Worm (Caenorhabditis elegans) whole organism, L4/young adult: ENCODE results near the gene C13G5.2.

Experiments
- W03F9.2 ChIP-seq: fragments of 150-350 bp; optimal IDR thresholded peaks from 2 replicates; lab custom pipeline; 2014; ENCODE audit warnings: missing biosample characterization, missing genetic modification characterization
- dao-5 ChIP-seq: sonication (generic microtip); optimal IDR thresholded peaks from 2 replicates; lab custom pipeline; 2016; ENCODE audit warnings: missing genotype, missing genetic modification characterization, moderate library complexity, missing compliant biosample characterization
- him-1 ChIP-seq: sonication (generic microtip); optimal IDR thresholded peaks from 2 replicates; lab custom pipeline; 2016; ENCODE audit warnings: missing genotype, missing genetic modification reagents, missing genetic modification characterization, missing compliant biosample characterization

DNA sequence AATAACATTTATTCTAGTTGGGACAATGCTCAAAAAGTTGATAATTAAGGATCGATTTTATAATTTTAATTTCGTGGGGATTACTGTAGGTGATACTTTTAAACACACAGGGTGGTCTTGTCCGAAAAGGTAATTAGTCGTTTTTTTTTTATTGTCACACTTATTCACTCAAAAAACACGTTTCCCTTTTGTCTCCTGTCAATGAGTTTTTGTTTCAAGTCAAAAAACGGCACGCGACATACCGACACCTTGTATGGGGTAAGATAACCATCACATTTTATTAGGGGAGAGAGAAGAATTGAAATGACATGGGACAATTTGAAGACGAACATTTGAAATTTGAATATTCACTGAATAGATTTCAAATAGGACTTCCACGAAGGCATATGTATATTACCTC is 6.9 kb upstream of the C13G5.2 start:
- TF ChIP-seq him-1 (tag; lab: Kevin White, UChicago): no peak
- no peak for TF ChIP-seq W03F9.2 (tag; lab: Kevin White, UChicago)
- TF ChIP-seq dao-5 (tag; lab: Kevin White, UChicago): no peak
